Worm (Caenorhabditis elegans) whole organism, late embryonic: ENCODE data around the gene T13A10.64.
A peak's percentile ranks its signal among the peaks of the same experiment; 100 is the strongest.

Experiments used
- C38D4.7 ChIP-seq: fragments of 200-800 bp; sonication (Bioruptor generic); optimal IDR thresholded peaks from 2 replicates; lab custom pipeline; 2018; ENCODE audit warnings: mild to moderate bottlenecking, missing genetic modification characterization, moderate library complexity, missing compliant biosample characterization
- K09A11.1 ChIP-seq: sonication (generic microtip); optimal IDR thresholded peaks from 2 replicates; lab custom pipeline; 2017; ENCODE audit warnings: antibody characterized with exemption, mild to moderate bottlenecking, missing genetic modification characterization, missing compliant biosample characterization; ENCODE audit not compliant: insufficient read depth
- Y22D7AL.16 ChIP-seq: sonication (generic microtip); optimal IDR thresholded peaks from 2 replicates; lab custom pipeline; 2016; ENCODE audit warnings: missing genetic modification characterization, missing compliant biosample characterization
- ceh-14 ChIP-seq: sonication (generic microtip); optimal IDR thresholded peaks from 2 replicates; lab custom pipeline; 2016; ENCODE audit warnings: missing genotype, missing genetic modification characterization, missing compliant biosample characterization
- ceh-19 ChIP-seq: fragments of 200-800 bp; sonication (Bioruptor generic); optimal IDR thresholded peaks from 2 replicates; lab custom pipeline; 2018; ENCODE audit warnings: mild to moderate bottlenecking, missing genetic modification characterization, missing compliant biosample characterization
- ceh-2 ChIP-seq: sonication (generic microtip); optimal IDR thresholded peaks from 2 replicates; lab custom pipeline; 2016; ENCODE audit warnings: missing genotype, missing genetic modification characterization, missing compliant biosample characterization
- ceh-30 ChIP-seq: fragments of 150-350 bp; optimal IDR thresholded peaks from 2 replicates; lab custom pipeline; 2014; ENCODE audit warnings: missing biosample characterization, missing genetic modification characterization
- ceh-45 ChIP-seq: fragments of 200-800 bp; sonication (Bioruptor generic); IDR thresholded peaks from 2 replicates; pipeline ENCODE4 v1.3.6; 2022; ENCODE audit warnings: missing genetic modification reagents, missing genetic modification characterization, missing compliant biosample characterization
- ceh-6 ChIP-seq: fragments of 200-800 bp; sonication (Bioruptor generic); optimal IDR thresholded peaks from 2 replicates; lab custom pipeline; 2018; ENCODE audit warnings: mild to moderate bottlenecking, missing genetic modification characterization, missing compliant biosample characterization
- che-1 ChIP-seq: sonication (generic microtip); optimal IDR thresholded peaks from 2 replicates; lab custom pipeline; 2016; ENCODE audit warnings: mild to moderate bottlenecking, missing genetic modification characterization, missing compliant biosample characterization
- elt-2 ChIP-seq: sonication (generic microtip); optimal IDR thresholded peaks from 2 replicates; lab custom pipeline; 2016; ENCODE audit warnings: missing genetic modification reagents, missing genetic modification characterization, missing compliant biosample characterization
- ets-4 ChIP-seq: sonication (generic microtip); optimal IDR thresholded peaks from 2 replicates; lab custom pipeline; 2016; ENCODE audit warnings: missing genetic modification characterization, missing compliant biosample characterization
- fax-1 ChIP-seq: sonication (generic microtip); optimal IDR thresholded peaks from 2 replicates; lab custom pipeline; 2016; ENCODE audit warnings: missing genotype, missing genetic modification characterization, missing compliant biosample characterization
- fkh-10 ChIP-seq: fragments of 150-350 bp; optimal IDR thresholded peaks from 2 replicates; lab custom pipeline; 2014; ENCODE audit warnings: missing biosample characterization, missing genetic modification reagents, missing genetic modification characterization
- hlh-15 ChIP-seq: sonication (generic microtip); optimal IDR thresholded peaks from 2 replicates; lab custom pipeline; 2016; ENCODE audit warnings: missing genetic modification characterization, missing compliant biosample characterization
- hlh-30 ChIP-seq: sonication (generic microtip); optimal IDR thresholded peaks from 2 replicates; lab custom pipeline; 2017; ENCODE audit warnings: antibody characterized with exemption, missing genetic modification characterization, missing compliant biosample characterization; ENCODE audit not compliant: insufficient read depth
- hlh-8 ChIP-seq: sonication (generic microtip); optimal IDR thresholded peaks from 2 replicates; lab custom pipeline; 2016; ENCODE audit warnings: missing genotype, missing genetic modification characterization, missing compliant biosample characterization
- lim-6 ChIP-seq: sonication (generic microtip); optimal IDR thresholded peaks from 2 replicates; lab custom pipeline; 2016; ENCODE audit warnings: missing genetic modification characterization, missing compliant biosample characterization
- lin-11 ChIP-seq: fragments of 200-800 bp; sonication (Bioruptor generic); optimal IDR thresholded peaks from 2 replicates; lab custom pipeline; 2018; ENCODE audit warnings: mild to moderate bottlenecking, missing genetic modification characterization, missing compliant biosample characterization
- mec-3 ChIP-seq: sonication (generic microtip); optimal IDR thresholded peaks from 2 replicates; lab custom pipeline; 2016; ENCODE audit warnings: borderline replicate concordance, missing genetic modification characterization, missing compliant biosample characterization
- nfya-1 ChIP-seq: sonication (generic microtip); optimal IDR thresholded peaks from 2 replicates; lab custom pipeline; 2017; ENCODE audit warnings: missing genetic modification characterization, mild to moderate bottlenecking, missing compliant biosample characterization, antibody characterized with exemption, moderate library complexity
- nhr-11 ChIP-seq: fragments of 150-350 bp; optimal IDR thresholded peaks from 2 replicates; lab custom pipeline; 2014; ENCODE audit warnings: missing biosample characterization, missing genetic modification characterization
- nhr-232 ChIP-seq: sonication (generic microtip); optimal IDR thresholded peaks from 2 replicates; lab custom pipeline; 2016; ENCODE audit warnings: missing genetic modification characterization, missing compliant biosample characterization
- pha-2 ChIP-seq: sonication (generic microtip); optimal IDR thresholded peaks from 2 replicates; lab custom pipeline; 2017; ENCODE audit warnings: mild to moderate bottlenecking, missing genetic modification characterization, missing compliant biosample characterization
- pha-4 ChIP-seq: fragments of 150-350 bp; optimal IDR thresholded peaks from 2 replicates; lab custom pipeline; 2018; ENCODE audit warnings: missing biosample characterization, missing genetic modification reagents, missing genetic modification characterization
- pqm-1 ChIP-seq: sonication (generic microtip); optimal IDR thresholded peaks from 2 replicates; lab custom pipeline; 2016; ENCODE audit warnings: missing genetic modification characterization, missing compliant biosample characterization
- pros-1 ChIP-seq: fragments of 150-350 bp; optimal IDR thresholded peaks from 2 replicates; lab custom pipeline; 2014; ENCODE audit warnings: missing biosample characterization, missing genetic modification reagents, missing genetic modification characterization
- rnt-1 ChIP-seq: sonication (generic microtip); optimal IDR thresholded peaks from 2 replicates; lab custom pipeline; 2016; ENCODE audit warnings: missing genetic modification characterization, missing compliant biosample characterization
- sox-2 ChIP-seq: fragments of 200-800 bp; sonication (Bioruptor generic); IDR thresholded peaks from 2 replicates; pipeline ENCODE4 v1.3.6; 2022; ENCODE audit warnings: missing genetic modification reagents, missing genetic modification characterization, missing compliant biosample characterization
- sox-4 ChIP-seq: sonication (generic microtip); optimal IDR thresholded peaks from 2 replicates; lab custom pipeline; 2017; ENCODE audit warnings: mild to moderate bottlenecking, missing genetic modification characterization, inconsistent platforms, missing compliant biosample characterization
- tbx-2 ChIP-seq: sonication (generic microtip); optimal IDR thresholded peaks from 2 replicates; lab custom pipeline; 2016; ENCODE audit warnings: missing genetic modification characterization, missing compliant biosample characterization
- tbx-7 ChIP-seq: sonication (generic microtip); optimal IDR thresholded peaks from 2 replicates; lab custom pipeline; 2016; ENCODE audit warnings: missing genotype, missing genetic modification characterization, missing compliant biosample characterization
- ttx-3 ChIP-seq: sonication (generic microtip); optimal IDR thresholded peaks from 2 replicates; lab custom pipeline; 2016; ENCODE audit warnings: missing genetic modification reagents, missing genetic modification characterization, missing compliant biosample characterization
- unc-3 ChIP-seq, 2 experiments: fragments of 200-800 bp in 1 of 2; sonication (Bioruptor generic) in 1 of 2; sonication (generic microtip) in 1 of 2; conservative IDR thresholded peaks in 1 of 2; optimal IDR thresholded peaks in 1 of 2; 2 replicates each; pipeline versions ENCODE4 v1.3.6 to Lab custom; 2016 to 2022; ENCODE audit warnings: missing compliant biosample characterization in 2 of 2, missing genetic modification characterization in 2 of 2, missing genetic modification reagents in 1 of 2
- unc-86 ChIP-seq: sonication (generic microtip); optimal IDR thresholded peaks from 2 replicates; lab custom pipeline; 2016; ENCODE audit warnings: missing genetic modification characterization, missing compliant biosample characterization

Gene T13A10.64

DNA sequence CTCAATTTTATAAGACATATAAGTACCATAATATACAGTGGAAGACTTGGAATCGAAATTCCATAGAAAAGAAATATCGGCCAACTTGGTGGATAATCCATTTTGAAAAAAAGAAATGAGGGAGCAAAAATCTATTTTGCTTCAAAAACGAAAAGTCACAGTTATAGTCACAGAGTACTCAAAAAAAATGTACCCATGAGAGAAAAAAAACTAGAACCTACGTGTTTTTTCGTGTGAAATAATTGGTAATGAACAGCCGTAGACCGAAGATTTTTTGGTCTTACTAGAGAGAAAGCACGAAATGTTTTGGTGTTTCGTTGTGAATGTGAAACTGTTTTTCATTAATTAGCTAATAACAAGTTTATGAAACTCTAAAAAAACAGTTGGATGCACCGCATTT, 14.6 kb downstream of the T13A10.64 start, which contains the start of gene srv-30:
Gene srv-30 (minus strand): TSS at position 101 of the 400 bp plus-strand sequence.
- TF ChIP-seq sox-2 (GFP tag; lab: Robert Waterston, UW) (no peak), pha-4 (tag; lab: Kevin White, UChicago) (no peak), che-1 (tag; lab: Kevin White, UChicago) (no peak), nhr-11 (tag; lab: Kevin White, UChicago) (no peak), ceh-14 (tag; lab: Kevin White, UChicago) (no peak), ceh-2 (tag; lab: Kevin White, UChicago) (no peak), rnt-1 (tag; lab: Kevin White, UChicago) (no peak), hlh-8 (tag; lab: Kevin White, UChicago) (no peak), hlh-30 (tag; lab: Kevin White, UChicago) (no peak), pha-2 (tag; lab: Kevin White, UChicago) (no peak), ets-4 (no peak), tbx-2 (no peak), ceh-30 (no peak), ttx-3 (tag; lab: Kevin White, UChicago) (no peak), C38D4.7 (GFP tag; lab: Kevin White, UChicago) (no peak)

DNA sequence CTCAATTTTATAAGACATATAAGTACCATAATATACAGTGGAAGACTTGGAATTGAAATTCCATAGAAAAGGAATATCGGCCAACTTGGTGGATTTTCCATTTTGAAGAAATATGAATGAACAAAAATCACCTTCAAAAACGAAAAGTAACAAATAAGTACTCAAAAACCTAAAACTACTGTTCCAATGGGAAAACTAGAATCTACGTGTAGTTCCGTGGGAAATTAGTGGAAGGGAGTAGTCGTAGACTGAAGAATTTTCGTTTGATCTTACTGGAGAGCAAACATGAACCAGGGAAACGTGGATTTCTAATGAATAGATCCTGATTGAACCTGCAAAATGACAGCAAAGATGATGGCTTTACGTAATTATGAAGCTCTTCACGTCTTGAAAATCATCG, 17.2 kb downstream of the T13A10.64 start, which contains the start of gene srv-31:
Gene srv-31 (minus strand): TSS at position 101 of the 400 bp plus-strand sequence.
- TF ChIP-seq unc-3 (GFP tag; conservative IDR thresholded peaks at IDR 0.05; lab: Robert Waterston, UW), result no peak
- TF ChIP-seq unc-3 (tag; optimal IDR thresholded peaks at IDR 0.05; lab: Kevin White, UChicago), result no peak
- TF ChIP-seq K09A11.1 (tag; lab: Kevin White, UChicago), result no peak
- TF ChIP-seq ceh-30, result no peak
- TF ChIP-seq ceh-14 (tag; lab: Kevin White, UChicago), result no peak
- no peak for TF ChIP-seq Y22D7AL.16
- TF ChIP-seq ceh-45 (GFP tag; lab: Robert Waterston, UW), result no peak
- no peak for TF ChIP-seq lim-6 (tag; lab: Kevin White, UChicago)
- TF ChIP-seq tbx-7 (tag; lab: Kevin White, UChicago), result no peak
- no peak for TF ChIP-seq nhr-232 (tag; lab: Kevin White, UChicago)
- TF ChIP-seq sox-4 (tag; lab: Kevin White, UChicago), result no peak
- no peak for TF ChIP-seq tbx-2
- no peak for TF ChIP-seq ceh-19 (GFP tag; lab: Kevin White, UChicago)
- TF ChIP-seq nfya-1 (tag; lab: Kevin White, UChicago), result no peak
- TF ChIP-seq hlh-15 (tag; lab: Kevin White, UChicago), result no peak
- no peak for TF ChIP-seq fkh-10 (GFP tag; lab: Kevin White, UChicago)
- no peak for TF ChIP-seq pqm-1 (tag; lab: Kevin White, UChicago)
- no peak for TF ChIP-seq mec-3 (tag; lab: Kevin White, UChicago)
- no peak for TF ChIP-seq lin-11
- TF ChIP-seq, all 69 proteins: peak for 0

ce11 chrIV:6275671-6276209, 21.0 kb downstream of the T13A10.64 start, which contains the start of the genes aat-4 and T13A10.1:
TSS of gene aat-4 (minus strand) at chrIV:6275721.
TSS of gene T13A10.1 (plus strand) at chrIV:6276081.
- TF ChIP-seq fax-1, result no peak
- peak; percentile 78 for TF ChIP-seq elt-2 (tag; lab: Kevin White, UChicago)

ce11 chrIV:6279392-6279791, 24.7 kb downstream of the T13A10.64 start, which contains the start of gene sams-5:
TSS of gene sams-5 (minus strand) at chrIV:6279522.
- TF ChIP-seq sox-2 (GFP tag; lab: Robert Waterston, UW) (no peak), elt-2 (tag; lab: Kevin White, UChicago) (peak; percentile 58), tbx-2 (no peak)

- TF ChIP-seq unc-86 (no peak), pqm-1 (tag; lab: Kevin White, UChicago) (no peak), pros-1 (tag; lab: Kevin White, UChicago) (no peak), ceh-6 (GFP tag; lab: Kevin White, UChicago) (no peak), lim-6 (tag; lab: Kevin White, UChicago) (no peak)
These were observed 27.4 kb downstream of the T13A10.64 start, which contains the start of gene srv-32 for ce11 chrIV:6282143-6282542. TSS of gene srv-32 (minus strand) at chrIV:6282243.
